Fruit fly (Drosophila melanogaster): ENCODE results near the gene mid.

mid gene

dm6 chr2L:5489757-5490359 is 28.4 kb downstream of the mid start:
- TF ChIP-seq Ptx1 (GFP tag; IDR thresholded peaks at IDR 0.05) (0 out of 2 replicates have a peak, but pooled peaks have one; percentile 24), pfk (GFP tag; optimal IDR thresholded peaks at IDR 0.05) (no peak), ttk (GFP tag; IDR thresholded peaks at IDR 0.05) (0 out of 2 replicates have a peak, but pooled peaks have one; percentile 29), CG14710 (tag; optimal IDR thresholded peaks at IDR 0.05) (no peak), nom (GFP tag; optimal IDR thresholded peaks at IDR 0.05) (peak; percentile 67), h (optimal IDR thresholded peaks at IDR 0.05) (no peak), otp (GFP tag; IDR thresholded peaks at IDR 0.05) (no peak), CG11504 (tag; optimal IDR thresholded peaks at IDR 0.05) (peak; percentile 8), D (optimal IDR thresholded peaks at IDR 0.05) (no peak), D (GFP tag; optimal IDR thresholded peaks at IDR 0.05) (no peak), Dfd (GFP tag; optimal IDR thresholded peaks at IDR 0.05) (peak in 1 of 2 experiments; percentile 34), CG14441 (GFP tag; IDR thresholded peaks at IDR 0.05) (peak; percentile 33; the same call in 1 of the 2 replicates), chinmo (GFP tag; IDR thresholded peaks at IDR 0.05; ENCODE audit: partially characterized antibody) (0 out of 4 replicates have a peak, but pooled peaks have one; percentile 15), CG13287 (GFP tag; IDR thresholded peaks at IDR 0.05; ENCODE audit: partially characterized antibody) (no peak), Blimp-1 (GFP tag; optimal IDR thresholded peaks at IDR 0.05) (peak; percentile 17), CG4404 (GFP tag; IDR thresholded peaks at IDR 0.05) (no peak), Awh (GFP tag; IDR thresholded peaks at IDR 0.05) (no peak), Chrac-16 (GFP tag; optimal IDR thresholded peaks at IDR 0.05) (no peak), CG6689 (GFP tag; IDR thresholded peaks at IDR 0.05) (no peak; the same call in 1 of the 2 replicates), ara (GFP tag; IDR thresholded peaks at IDR 0.05) (peak; percentile 46; the same call in 1 of the 2 replicates), Adf1 (GFP tag; IDR thresholded peaks at IDR 0.05) (no peak), NK7.1 (GFP tag; optimal IDR thresholded peaks at IDR 0.05) (no peak), CG7963 (GFP tag; IDR thresholded peaks at IDR 0.05; ENCODE audit: partially characterized antibody) (peak; percentile 21; the same call in 1 of the 3 replicates), CG32772 (GFP tag; IDR thresholded peaks at IDR 0.05) (peak; percentile 78), kah (GFP tag; optimal IDR thresholded peaks at IDR 0.05) (peak; percentile 74), CG12071 (GFP tag; optimal IDR thresholded peaks at IDR 0.05) (no peak), pan (optimal IDR thresholded peaks at IDR 0.05) (no peak), pan (GFP tag; optimal IDR thresholded peaks at IDR 0.05 in 1 of 2, IDR thresholded peaks at IDR 0.05 in 1 of 2) (peak in 1 of 2 experiments; percentile 46), Hr39 (optimal IDR thresholded peaks at IDR 0.05) (peak; percentile 40), prd (optimal IDR thresholded peaks at IDR 0.05) (no peak), prd (GFP tag; IDR thresholded peaks at IDR 0.05) (peak; percentile 42; the same call in 2 of the 3 replicates), CG6791 (GFP tag; IDR thresholded peaks at IDR 0.05; ENCODE audit: partially characterized antibody) (peak; percentile 39; the same call in 1 of the 3 replicates), CG2199 (GFP tag; IDR thresholded peaks at IDR 0.05) (peak; percentile 73; the same call in 2 of the 3 replicates), D19B (GFP tag; optimal IDR thresholded peaks at IDR 0.05) (peak; percentile 54), CG9437 (GFP tag; optimal IDR thresholded peaks at IDR 0.05) (no peak), kni (GFP tag; optimal IDR thresholded peaks at IDR 0.05) (peak; percentile 25), ap (GFP tag; IDR thresholded peaks at IDR 0.05) (no peak), Gsc (GFP tag; IDR thresholded peaks at IDR 0.05) (0 out of 2 replicates have a peak, but pooled peaks have one; percentile 26), CG4360 (GFP tag; IDR thresholded peaks at IDR 0.05) (peak; percentile 69), sqz (GFP tag; optimal IDR thresholded peaks at IDR 0.05) (peak; percentile 60), CG10431 (GFP tag; optimal IDR thresholded peaks at IDR 0.05) (no peak), tio (GFP tag; optimal IDR thresholded peaks at IDR 0.05) (no peak), wdn (GFP tag; IDR thresholded peaks at IDR 0.05) (no peak)

All from whole organism, embryonic.